Fruit fly (Drosophila melanogaster) whole organism, embryonic: Measurements from ENCODE around the gene COX7B.

Source experiments
- Abd-B ChIP-seq: fragments of 200-800 bp; sonication (Bioruptor generic); optimal IDR thresholded peaks from 2 replicates; lab custom pipeline; 2018; ENCODE audit warnings: missing biosample characterization, mild to moderate bottlenecking, missing genetic modification characterization, moderate library complexity
- BEAF-32 ChIP-seq: fragments of 200-800 bp; sonication (Bioruptor generic); optimal IDR thresholded peaks from 3 replicates; lab custom pipeline; 2017; ENCODE audit warnings: missing biosample characterization, missing genetic modification characterization, mild to moderate bottlenecking, moderate library complexity, missing genetic modification reagents
- Bgb ChIP-seq: fragments of 200-800 bp; sonication (Bioruptor generic); IDR thresholded peaks from 2 replicates; pipeline ENCODE4 v1.3.6; 2022; ENCODE audit warnings: missing biosample characterization, missing genetic modification characterization; ENCODE audit not compliant: partially characterized antibody
- CG11723 ChIP-seq: fragments of 200-800 bp; sonication (Bioruptor generic); optimal IDR thresholded peaks from 2 replicates; lab custom pipeline; 2017; ENCODE audit warnings: missing biosample characterization, mild to moderate bottlenecking, missing genetic modification characterization
- CG12219 ChIP-seq: fragments of 200-800 bp; sonication (Bioruptor generic); optimal IDR thresholded peaks from 3 replicates; lab custom pipeline; 2018; ENCODE audit warnings: missing biosample characterization, mild to moderate bottlenecking, missing genetic modification characterization
- CG13296 ChIP-seq: fragments of 200-800 bp; sonication (Bioruptor generic); optimal IDR thresholded peaks from 3 replicates; lab custom pipeline; 2018; ENCODE audit warnings: missing biosample characterization, mild to moderate bottlenecking, missing genetic modification characterization
- CG1603 ChIP-seq: fragments of 200-800 bp; sonication (Bioruptor generic); optimal IDR thresholded peaks from 2 replicates; lab custom pipeline; 2019; ENCODE audit warnings: missing biosample characterization, mild to moderate bottlenecking, missing genetic modification characterization, moderate library complexity
- CG17328 ChIP-seq: fragments of 200-800 bp; sonication (Bioruptor generic); IDR thresholded peaks from 2 replicates; pipeline ENCODE4 v1.3.6; 2022; ENCODE audit warnings: missing biosample characterization, missing genetic modification characterization
- CG2129 ChIP-seq: fragments of 200-800 bp; sonication (Bioruptor generic); IDR thresholded peaks from 2 replicates; pipeline ENCODE4 v1.3.6; 2022; ENCODE audit warnings: missing biosample characterization, missing genetic modification characterization; ENCODE audit not compliant: partially characterized antibody
- CG31388 ChIP-seq: fragments of 200-800 bp; sonication (Bioruptor generic); optimal IDR thresholded peaks from 2 replicates; lab custom pipeline; 2016; ENCODE audit warnings: missing biosample characterization, missing genetic modification characterization
- CG3838 ChIP-seq: fragments of 200-800 bp; sonication (Bioruptor generic); optimal IDR thresholded peaks from 3 replicates; lab custom pipeline; 2016; ENCODE audit warnings: missing biosample characterization, missing genetic modification characterization
- CG4360 ChIP-seq: fragments of 200-800 bp; sonication (Bioruptor generic); IDR thresholded peaks from 2 replicates; pipeline ENCODE4 v1.3.6; 2022; ENCODE audit warnings: missing biosample characterization, missing genetic modification characterization
- CG4404 ChIP-seq: fragments of 200-800 bp; sonication (Bioruptor generic); IDR thresholded peaks from 2 replicates; pipeline ENCODE4 v1.3.6; 2022; ENCODE audit warnings: missing biosample characterization, missing genetic modification characterization
- CG5953 ChIP-seq: fragments of 200-800 bp; sonication (Bioruptor generic); IDR thresholded peaks from 2 replicates; pipeline ENCODE4 v1.3.6; 2022; ENCODE audit warnings: missing biosample characterization, missing genetic modification characterization
- Dek ChIP-seq: fragments of 200-800 bp; sonication (Bioruptor generic); optimal IDR thresholded peaks from 3 replicates; lab custom pipeline; 2019; ENCODE audit warnings: missing biosample characterization, mild to moderate bottlenecking, missing genetic modification characterization, moderate library complexity
- Ets65A ChIP-seq: fragments of 200-800 bp; sonication (Bioruptor generic); peaks from one replicate; lab custom pipeline; 2016; ENCODE audit warnings: missing biosample characterization, missing genetic modification characterization
- GATAe ChIP-seq: fragments of 200-800 bp; sonication (Bioruptor generic); conservative IDR thresholded peaks from 2 replicates; pipeline ENCODE4 v1.3.6; 2022; ENCODE audit warnings: missing biosample characterization, missing genetic modification characterization
- H15 ChIP-seq: fragments of 200-800 bp; sonication (Bioruptor generic); IDR thresholded peaks from 3 replicates; pipeline ENCODE4 v1.3.6; 2022; ENCODE audit warnings: missing biosample characterization, missing genetic modification characterization
- Meics ChIP-seq: fragments of 200-800 bp; sonication (Bioruptor generic); optimal IDR thresholded peaks from 2 replicates; lab custom pipeline; 2017; ENCODE audit warnings: missing biosample characterization, mild to moderate bottlenecking, missing genetic modification characterization
- NC2α ChIP-seq: fragments of 200-800 bp; sonication (Bioruptor generic); optimal IDR thresholded peaks from 2 replicates; lab custom pipeline; 2016; ENCODE audit warnings: missing biosample characterization, missing genetic modification characterization
- Rfx ChIP-seq: fragments of 200-800 bp; sonication (Bioruptor generic); IDR thresholded peaks from 2 replicates; pipeline ENCODE4 v1.3.6; 2022; ENCODE audit warnings: missing biosample characterization, missing genetic modification characterization
- Six4 ChIP-seq: fragments of 200-800 bp; sonication (Bioruptor generic); optimal IDR thresholded peaks from 2 replicates; lab custom pipeline; 2016; ENCODE audit warnings: missing biosample characterization, missing genetic modification characterization
- Ssrp ChIP-seq: fragments of 200-800 bp; sonication (Bioruptor generic); optimal IDR thresholded peaks from 2 replicates; lab custom pipeline; 2018; ENCODE audit warnings: missing biosample characterization, mild to moderate bottlenecking, missing genetic modification characterization, moderate library complexity
- ato ChIP-seq: fragments of 200-800 bp; sonication (Bioruptor generic); IDR thresholded peaks from 2 replicates; pipeline ENCODE4 v1.3.6; 2022; ENCODE audit warnings: missing biosample characterization, missing genetic modification characterization; ENCODE audit not compliant: partially characterized antibody
- en ChIP-seq: fragments of 200-800 bp; sonication (Bioruptor generic); optimal IDR thresholded peaks from 2 replicates; lab custom pipeline; 2016; ENCODE audit warnings: missing biosample characterization, missing genetic modification characterization
- eyg ChIP-seq: fragments of 200-800 bp; sonication (Bioruptor generic); optimal IDR thresholded peaks from 3 replicates; lab custom pipeline; 2016; ENCODE audit warnings: missing biosample characterization, missing genetic modification characterization
- gcm ChIP-seq: fragments of 200-800 bp; sonication (Bioruptor generic); optimal IDR thresholded peaks from 2 replicates; lab custom pipeline; 2019; ENCODE audit warnings: missing biosample characterization, mild to moderate bottlenecking, missing genetic modification characterization, moderate library complexity
- gsb ChIP-seq: fragments of 200-800 bp; sonication (Bioruptor generic); IDR thresholded peaks from 2 replicates; pipeline ENCODE4 v1.3.6; 2022; ENCODE audit warnings: missing biosample characterization, missing genetic modification characterization
- gsb-n ChIP-seq: fragments of 200-800 bp; sonication (Bioruptor generic); optimal IDR thresholded peaks from 3 replicates; lab custom pipeline; 2018; ENCODE audit warnings: missing biosample characterization, mild to moderate bottlenecking, missing genetic modification characterization
- gt ChIP-seq: fragments of 200-800 bp; sonication (Bioruptor generic); IDR thresholded peaks from 2 replicates; pipeline ENCODE4 v1.3.6; 2022; ENCODE audit warnings: missing biosample characterization, missing genetic modification characterization
- hkb ChIP-seq, 2 experiments: fragments of 200-800 bp in 1 of 2; fragments of >200 bp in 1 of 2; sonication (Bioruptor generic) in 1 of 2; IDR thresholded peaks in 1 of 2; optimal IDR thresholded peaks in 1 of 2; 2 replicates each; pipeline versions ENCODE4 v1.3.6 to Lab custom; 2017 to 2022; ENCODE audit warnings: missing biosample characterization in 1 of 2, missing genetic modification characterization in 1 of 2
- jigr1 ChIP-seq: fragments of 200-800 bp; sonication (Bioruptor generic); IDR thresholded peaks from 3 replicates; pipeline ENCODE4 v1.3.6; 2022; ENCODE audit warnings: missing biosample characterization, missing genetic modification characterization
- lab ChIP-seq: fragments of 200-800 bp; sonication (Bioruptor generic); optimal IDR thresholded peaks from 3 replicates; lab custom pipeline; 2017; ENCODE audit warnings: missing biosample characterization, missing genetic modification characterization, mild to moderate bottlenecking, moderate library complexity, missing genetic modification reagents
- nom ChIP-seq: fragments of 200-800 bp; sonication (Bioruptor generic); optimal IDR thresholded peaks from 2 replicates; lab custom pipeline; 2017; ENCODE audit warnings: missing biosample characterization, missing genetic modification characterization, mild to moderate bottlenecking, moderate library complexity, missing genetic modification reagents
- sens ChIP-seq: fragments of 200-800 bp; sonication (Bioruptor generic); peaks from one replicate; lab custom pipeline; 2016; ENCODE audit warnings: missing biosample characterization, missing genetic modification characterization
- ssp ChIP-seq: fragments of 200-800 bp; sonication (Bioruptor generic); IDR thresholded peaks from 2 replicates; pipeline ENCODE4 v1.3.6; 2022; ENCODE audit warnings: missing biosample characterization, missing genetic modification characterization
- trh ChIP-seq: fragments of 200-800 bp; sonication (Bioruptor generic); optimal IDR thresholded peaks from 2 replicates; lab custom pipeline; 2016; ENCODE audit warnings: missing biosample characterization, missing genetic modification characterization

The COX7B gene

dm6 chr3L:17379311-17379710, 46.0 kb upstream of the COX7B start, which contains the start of gene Cad74A (continued):
- no peak for TF ChIP-seq CG13296 (GFP tag; lab: Kevin White, UChicago)
- TF ChIP-seq CG17328 (GFP tag; lab: Robert Waterston, UW), result no peak
- no peak for TF ChIP-seq CG12219 (GFP tag; lab: Kevin White, UChicago)
- no peak for TF ChIP-seq Abd-B (GFP tag; lab: Kevin White, UChicago)
- no peak for TF ChIP-seq lab (GFP tag; lab: Kevin White, UChicago)
- TF ChIP-seq CG31388 (GFP tag; lab: Kevin White, UChicago), result no peak
- no peak for TF ChIP-seq Meics
- TF ChIP-seq NC2α, result no peak
- TF ChIP-seq gt (GFP tag; lab: Robert Waterston, UW), result no peak
- no peak for TF ChIP-seq CG1603 (tag; lab: Kevin White, UChicago)
- TF ChIP-seq CG5953 (GFP tag; lab: Robert Waterston, UW), result no peak
- no peak for TF ChIP-seq GATAe
- peak; percentile 61 for TF ChIP-seq CG4360 (GFP tag; lab: Robert Waterston, UW)
- TF ChIP-seq Six4 (GFP tag; lab: Kevin White, UChicago), result no peak
- no peak for TF ChIP-seq hkb (optimal IDR thresholded peaks at IDR 0.05; lab: Kevin White, UChicago)
- TF ChIP-seq hkb (GFP tag; IDR thresholded peaks at IDR 0.05; lab: Robert Waterston, UW), result 0 out of 2 replicates have a peak, but pooled peaks have one; percentile 10

- no peak for TF ChIP-seq jigr1 (GFP tag; lab: Robert Waterston, UW)
- TF ChIP-seq trh, result no peak
- no peak for TF ChIP-seq en (GFP tag; lab: Kevin White, UChicago)
- TF ChIP-seq H15, result no peak
- TF ChIP-seq gcm (GFP tag; lab: Kevin White, UChicago), result peak; percentile 91
- no peak for TF ChIP-seq ato (GFP tag; lab: Robert Waterston, UW)
- TF ChIP-seq CG4404 (GFP tag; lab: Robert Waterston, UW), result no peak
- no peak for TF ChIP-seq BEAF-32 (GFP tag; lab: Kevin White, UChicago)
- no peak for TF ChIP-seq nom (GFP tag; lab: Kevin White, UChicago)
- TF ChIP-seq Dek (tag; lab: Kevin White, UChicago), result no peak
- TF ChIP-seq Bgb (GFP tag; lab: Robert Waterston, UW), result no peak
- no peak for TF ChIP-seq eyg
- 0 out of 2 replicates have a peak, but pooled peaks have one; percentile 7 for TF ChIP-seq ssp
- no peak for TF ChIP-seq Ssrp
- no peak for TF ChIP-seq gsb (GFP tag; lab: Robert Waterston, UW)
- TF ChIP-seq Rfx, result no peak
- no peak for TF ChIP-seq gsb-n
- no peak for TF ChIP-seq sens (GFP tag; lab: Kevin White, UChicago)
Observed at dm6 chr3L:17381990-17382389, 43.3 kb upstream of the COX7B start.

dm6 chr3L:17382628-17383027, 42.6 kb upstream of the COX7B start, which contains the start of gene CG13728:
Gene CG13728, minus strand, starts transcription at chr3L:17382728.
- TF ChIP-seq Ets65A (GFP tag; lab: Kevin White, UChicago) (peak; percentile 84), hkb (optimal IDR thresholded peaks at IDR 0.05; lab: Kevin White, UChicago) (no peak), hkb (GFP tag; IDR thresholded peaks at IDR 0.05; lab: Robert Waterston, UW) (no peak), CG3838 (GFP tag; lab: Kevin White, UChicago) (no peak), CG11723 (GFP tag; lab: Kevin White, UChicago) (no peak), CG2129 (GFP tag; lab: Robert Waterston, UW) (no peak)
